Fruit fly (Drosophila melanogaster): Measurements from ENCODE around the gene CG13398.

The CG13398 gene

DNA sequence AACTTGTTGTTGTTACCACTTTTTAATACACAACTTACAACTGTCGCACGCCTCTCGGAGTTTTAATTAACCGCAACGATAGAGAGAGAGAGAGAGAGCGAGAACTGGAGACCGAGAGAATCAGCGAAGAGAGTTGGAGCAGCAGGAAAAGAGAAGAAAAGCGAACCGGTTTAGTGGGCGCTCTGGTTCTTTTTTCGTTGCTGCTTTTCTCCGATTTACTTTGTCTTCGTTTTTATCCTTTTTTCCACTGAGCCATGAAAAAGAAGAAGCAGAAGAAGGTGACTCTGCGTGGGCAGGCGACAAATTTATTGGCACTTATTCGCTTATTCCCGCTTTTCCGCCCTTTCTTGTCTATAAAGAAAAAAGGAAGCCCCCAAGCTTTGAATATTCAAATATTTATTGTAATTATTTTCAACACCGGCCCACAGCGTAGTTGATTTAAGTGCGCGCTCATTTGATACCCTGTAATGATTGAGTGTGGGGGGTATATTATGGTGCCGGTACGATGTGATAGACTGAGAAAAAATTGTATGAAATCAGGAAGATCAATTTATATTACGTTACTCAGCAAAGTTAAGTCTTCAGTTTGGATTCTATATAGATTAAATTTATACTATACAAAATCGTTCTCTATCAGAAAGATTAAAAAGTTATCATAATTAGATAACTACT, 5.3 kb upstream of the CG13398 start:
- TF ChIP-seq row (GFP tag; IDR thresholded peaks at IDR 0.05) = peak; percentile 42; the same call in 2 of the 3 replicates
- TF ChIP-seq CG9932 (GFP tag; IDR thresholded peaks at IDR 0.05) = peak; percentile 6; the same call in 1 of the 2 replicates
- no peak for TF ChIP-seq CG12071 (GFP tag; optimal IDR thresholded peaks at IDR 0.05)
- peak; percentile 27; the same call in 1 of the 2 replicates for TF ChIP-seq Rfx (GFP tag; IDR thresholded peaks at IDR 0.05)
- peak; percentile 16 for TF ChIP-seq CoRest (tag; optimal IDR thresholded peaks at IDR 0.05)
- no peak for TF ChIP-seq CG31365 (tag; optimal IDR thresholded peaks at IDR 0.05)
- peak; percentile 10 for TF ChIP-seq kni (GFP tag; optimal IDR thresholded peaks at IDR 0.05)
- TF ChIP-seq gcm2 (GFP tag; optimal IDR thresholded peaks at IDR 0.05) = no peak
- TF ChIP-seq corto (GFP tag; optimal IDR thresholded peaks at IDR 0.05) = no peak
- TF ChIP-seq CG31388 (GFP tag; optimal IDR thresholded peaks at IDR 0.05) = no peak
- TF ChIP-seq eyg (GFP tag; optimal IDR thresholded peaks at IDR 0.05) = no peak
- no peak for TF ChIP-seq Side (GFP tag; optimal IDR thresholded peaks at IDR 0.05)
- TF ChIP-seq ato (GFP tag; IDR thresholded peaks at IDR 0.05; ENCODE audit: partially characterized antibody) = no peak
- peak; percentile 5 for TF ChIP-seq az2 (GFP tag; optimal IDR thresholded peaks at IDR 0.05)
- TF ChIP-seq CG12391 (tag; optimal IDR thresholded peaks at IDR 0.05) = peak; percentile 24
- TF ChIP-seq CG7556 (GFP tag; optimal IDR thresholded peaks at IDR 0.05) = no peak
- no peak for TF ChIP-seq CG6254 (GFP tag; optimal IDR thresholded peaks at IDR 0.05)
- TF ChIP-seq CG1602 (GFP tag; optimal IDR thresholded peaks at IDR 0.05) = no peak
- TF ChIP-seq D19B (GFP tag; optimal IDR thresholded peaks at IDR 0.05) = peak; percentile 75
- TF ChIP-seq Hr51 (GFP tag; optimal IDR thresholded peaks at IDR 0.05) = no peak
- TF ChIP-seq Nf-YC (tag; optimal IDR thresholded peaks at IDR 0.05) = no peak
- peak; percentile 11 for TF ChIP-seq PHDP (tag; optimal IDR thresholded peaks at IDR 0.05)
- TF ChIP-seq CG15269 (tag; optimal IDR thresholded peaks at IDR 0.05) = peak; percentile 8
- peak; percentile 78 for TF ChIP-seq Trl (optimal IDR thresholded peaks at IDR 0.05)
- no peak for TF ChIP-seq Trl (GFP tag; optimal IDR thresholded peaks at IDR 0.05)
- TF ChIP-seq CG4360 (GFP tag; IDR thresholded peaks at IDR 0.05) = 0 out of 2 replicates have a peak, but pooled peaks have one; percentile 28
- peak; percentile 14 for TF ChIP-seq yki (optimal IDR thresholded peaks at IDR 0.05)
- peak; percentile 62 for TF ChIP-seq Med (GFP tag)
- TF ChIP-seq Jarid2 (GFP tag; optimal IDR thresholded peaks at IDR 0.05) = no peak
- TF ChIP-seq Sox102F (GFP tag; optimal IDR thresholded peaks at IDR 0.05) = peak; percentile 13
- TF ChIP-seq HHEX (GFP tag; optimal IDR thresholded peaks at IDR 0.05) = no peak
- TF ChIP-seq gsb-n (tag; optimal IDR thresholded peaks at IDR 0.05) = no peak
- peak; percentile 45 for TF ChIP-seq gem (tag; optimal IDR thresholded peaks at IDR 0.05)
- TF ChIP-seq CG11504 (tag; optimal IDR thresholded peaks at IDR 0.05) = peak; percentile 34
- no peak for TF ChIP-seq D19A (tag; optimal IDR thresholded peaks at IDR 0.05)
- no peak for TF ChIP-seq gt (GFP tag; IDR thresholded peaks at IDR 0.05)
- TF ChIP-seq Elba2 (GFP tag; optimal IDR thresholded peaks at IDR 0.05) = no peak
- TF ChIP-seq CG12659 (GFP tag; optimal IDR thresholded peaks at IDR 0.05) = peak; percentile 3
- TF ChIP-seq CG16779 (GFP tag; IDR thresholded peaks at IDR 0.05) = no peak
- no peak for TF ChIP-seq CG4820 (GFP tag; optimal IDR thresholded peaks at IDR 0.05)
- TF ChIP-seq CG9797 (GFP tag; optimal IDR thresholded peaks at IDR 0.05) = no peak
- no peak for TF ChIP-seq Taf1 (GFP tag; IDR thresholded peaks at IDR 0.05)
- TF ChIP-seq Dll (GFP tag; IDR thresholded peaks at IDR 0.05; ENCODE audit: partially characterized antibody) = no peak
- peak; percentile 31; the same call in 1 of the 2 replicates for TF ChIP-seq chm (GFP tag; IDR thresholded peaks at IDR 0.05)
- no peak for TF ChIP-seq Tbp (GFP tag; optimal IDR thresholded peaks at IDR 0.05)
- peak; percentile 92 for TF ChIP-seq nom (GFP tag; optimal IDR thresholded peaks at IDR 0.05)
- no peak for TF ChIP-seq salm (tag; optimal IDR thresholded peaks at IDR 0.05)
- peak; percentile 77 for TF ChIP-seq sens (GFP tag)
- peak; percentile 8 for TF ChIP-seq grau (tag; optimal IDR thresholded peaks at IDR 0.05)
- peak; percentile 17 for TF ChIP-seq Oli (tag; optimal IDR thresholded peaks at IDR 0.05)

All from whole organism, embryonic.